Worm (Caenorhabditis elegans) whole organism, L3 larva: ENCODE data around the gene sec-24.2.

Experiments
- aly-2 ChIP-seq: fragments of 150-350 bp; optimal IDR thresholded peaks from 2 replicates; lab custom pipeline; 2014; ENCODE audit warnings: missing biosample characterization, missing genetic modification characterization
- ceh-28 ChIP-seq: fragments of 150-350 bp; optimal IDR thresholded peaks from 2 replicates; lab custom pipeline; 2014; ENCODE audit warnings: missing biosample characterization, missing genetic modification reagents, missing genetic modification characterization
- elt-3 ChIP-seq, 3 experiments: fragments of 150-350 bp in 1 of 3; sonication (generic microtip) in 2 of 3; optimal IDR thresholded peaks; 2 replicates in 2 of 3; 4 replicates in 1 of 3; lab custom pipeline; 2014 to 2017; ENCODE audit warnings: missing biosample characterization in 3 of 3, missing genetic modification characterization in 3 of 3
- jun-1 ChIP-seq: fragments of 150-350 bp; optimal IDR thresholded peaks from 2 replicates; lab custom pipeline; 2014; ENCODE audit warnings: missing biosample characterization, missing genetic modification reagents, missing genetic modification characterization
- lin-39 ChIP-seq: fragments of 150-350 bp; optimal IDR thresholded peaks from 2 replicates; lab custom pipeline; 2018; ENCODE audit warnings: missing biosample characterization, missing genetic modification reagents, missing genetic modification characterization
- mdl-1 ChIP-seq: fragments of 150-350 bp; optimal IDR thresholded peaks from 2 replicates; lab custom pipeline; 2014; ENCODE audit warnings: missing biosample characterization, missing genetic modification characterization
- nfya-1 ChIP-seq: sonication (generic microtip); optimal IDR thresholded peaks from 2 replicates; lab custom pipeline; 2017; ENCODE audit warnings: missing genetic modification characterization, mild to moderate bottlenecking, missing compliant biosample characterization, antibody characterized with exemption, moderate library complexity; ENCODE audit not compliant: insufficient read depth
- nhr-12 ChIP-seq: fragments of 150-350 bp; optimal IDR thresholded peaks from 2 replicates; lab custom pipeline; 2014; ENCODE audit warnings: missing biosample characterization, missing genetic modification characterization
- nhr-28 ChIP-seq: fragments of 150-350 bp; optimal IDR thresholded peaks from 2 replicates; lab custom pipeline; 2014; ENCODE audit warnings: missing biosample characterization, missing genetic modification characterization
- unc-39 ChIP-seq: sonication (generic microtip); optimal IDR thresholded peaks from 4 replicates; lab custom pipeline; 2017; ENCODE audit warnings: missing biosample characterization, missing genetic modification characterization
- ztf-11 ChIP-seq: fragments of 150-350 bp; optimal IDR thresholded peaks from 2 replicates; lab custom pipeline; 2014; ENCODE audit warnings: missing biosample characterization, missing genetic modification characterization

ce11 chrIV:12340885-12341284 lies 19.7 kb downstream of the sec-24.2 start:
- TF ChIP-seq nhr-28 (tag; lab: Kevin White, UChicago), result no peak
- TF ChIP-seq aly-2 (tag; lab: Kevin White, UChicago), result no peak
- TF ChIP-seq nhr-12, result no peak
- no peak for TF ChIP-seq nfya-1 (tag; lab: Kevin White, UChicago)
- TF ChIP-seq ceh-28 (tag; lab: Kevin White, UChicago), result no peak
- TF ChIP-seq ztf-11 (tag; lab: Kevin White, UChicago), result no peak
- TF ChIP-seq elt-3 (tag; optimal IDR thresholded peaks at IDR 0.05; lab: Kevin White, UChicago), result no peak
- no peak for TF ChIP-seq lin-39 (tag; lab: Kevin White, UChicago)
- no peak for TF ChIP-seq unc-39 (tag; lab: Kevin White, UChicago)
- no peak for TF ChIP-seq mdl-1
- no peak for TF ChIP-seq jun-1 (tag; lab: Kevin White, UChicago)
